Fruit fly (Drosophila melanogaster) whole organism, prepupa: ENCODE measurements around the gene Ae2.

Experiments
- CG11294 ChIP-seq: fragments of 200-800 bp; sonication (Bioruptor generic); IDR thresholded peaks from 2 replicates; pipeline ENCODE4 v1.3.6; 2022; ENCODE audit warnings: missing biosample characterization, missing genetic modification characterization
- CG31627 ChIP-seq: fragments of 200-800 bp; sonication (Bioruptor generic); optimal IDR thresholded peaks from 3 replicates; lab custom pipeline; 2016; ENCODE audit warnings: missing biosample characterization, missing genetic modification characterization
- CG32006 ChIP-seq: fragments of 200-800 bp; sonication (Bioruptor generic); optimal IDR thresholded peaks from 3 replicates; lab custom pipeline; 2017; ENCODE audit warnings: missing biosample characterization, mild to moderate bottlenecking, missing genetic modification characterization
- CG6163 ChIP-seq: fragments of 200-800 bp; sonication (Bioruptor generic); IDR thresholded peaks from 3 replicates; pipeline ENCODE4 v1.3.6; 2022; ENCODE audit warnings: missing biosample characterization, missing genetic modification characterization
- CG6792 ChIP-seq: fragments of 200-800 bp; sonication (Bioruptor generic); optimal IDR thresholded peaks from 3 replicates; lab custom pipeline; 2016; ENCODE audit warnings: missing biosample characterization, missing genetic modification characterization
- CG7368 ChIP-seq: fragments of 200-800 bp; sonication (Bioruptor generic); optimal IDR thresholded peaks from 3 replicates; lab custom pipeline; 2016; ENCODE audit warnings: missing biosample characterization, missing genetic modification characterization
- CG8319 ChIP-seq: fragments of 200-800 bp; sonication (Bioruptor generic); optimal IDR thresholded peaks from 3 replicates; lab custom pipeline; 2016; ENCODE audit warnings: missing biosample characterization, missing genetic modification characterization
- Eip78C ChIP-seq: fragments of 200-800 bp; sonication (Bioruptor generic); peaks from one replicate; lab custom pipeline; 2016; ENCODE audit warnings: missing biosample characterization, missing genetic modification characterization
- Gug ChIP-seq: fragments of 200-800 bp; sonication (Bioruptor generic); IDR thresholded peaks from 2 replicates; pipeline ENCODE4 v1.3.6; 2022; ENCODE audit warnings: missing biosample characterization, missing genetic modification characterization
- Hr4 ChIP-seq: fragments of 200-800 bp; sonication (Bioruptor generic); optimal IDR thresholded peaks from 3 replicates; lab custom pipeline; 2016; ENCODE audit warnings: missing biosample characterization, missing genetic modification characterization
- OdsH ChIP-seq: fragments of 200-800 bp; sonication (Bioruptor generic); optimal IDR thresholded peaks from 3 replicates; lab custom pipeline; 2016; ENCODE audit warnings: missing biosample characterization, missing genetic modification characterization
- Sox14 ChIP-seq: fragments of 200-800 bp; sonication (Bioruptor generic); optimal IDR thresholded peaks from 3 replicates; lab custom pipeline; 2016; ENCODE audit warnings: missing biosample characterization, missing genetic modification characterization
- net ChIP-seq: fragments of 200-800 bp; sonication (Bioruptor generic); optimal IDR thresholded peaks from 3 replicates; lab custom pipeline; 2016; ENCODE audit warnings: missing biosample characterization, missing genetic modification characterization
- pdm3 ChIP-seq: fragments of 200-800 bp; sonication (Bioruptor generic); optimal IDR thresholded peaks from 3 replicates; lab custom pipeline; 2016; ENCODE audit warnings: missing biosample characterization, missing genetic modification characterization

DNA sequence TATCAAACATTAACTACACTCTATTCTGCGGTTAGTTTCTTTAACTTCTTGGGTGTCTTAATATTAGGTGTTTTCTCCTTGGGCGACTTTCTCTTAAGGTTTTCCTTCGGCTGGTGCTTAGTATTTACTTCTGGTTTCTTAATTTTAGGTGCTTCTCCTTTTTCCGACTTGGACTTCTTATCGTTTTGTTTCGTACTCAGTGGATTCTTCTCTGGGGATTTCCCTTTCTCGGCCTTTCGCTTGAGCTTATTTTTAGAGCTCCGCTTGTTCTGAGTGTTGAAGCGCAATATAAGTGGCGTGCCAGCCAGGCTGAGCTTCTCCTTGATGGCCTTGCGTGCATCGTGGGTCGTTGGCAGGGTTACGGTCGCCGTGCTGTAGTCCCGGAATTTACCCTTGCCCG is 45.5 kb upstream of the Ae2 start:
- TF ChIP-seq CG11294 (GFP tag; lab: Robert Waterston, UW) (no peak), CG8319 (no peak), CG32006 (no peak), Gug (GFP tag; lab: Robert Waterston, UW) (no peak), pdm3 (GFP tag; lab: Kevin White, UChicago) (no peak), Sox14 (GFP tag; lab: Kevin White, UChicago) (no peak), OdsH (GFP tag; lab: Kevin White, UChicago) (no peak), CG6163 (no peak), Eip78C (GFP tag; lab: Kevin White, UChicago) (no peak), Hr4 (GFP tag; lab: Kevin White, UChicago) (no peak), CG7368 (no peak), net (GFP tag; lab: Kevin White, UChicago) (no peak), CG31627 (GFP tag; lab: Kevin White, UChicago) (no peak), CG6792 (GFP tag; lab: Kevin White, UChicago) (no peak)
